Worm (Caenorhabditis elegans) whole organism, midembryonic: ENCODE results near the gene spig-4.

Experiments
- T22C8.4 ChIP-seq: fragments of 200-800 bp; sonication (Bioruptor generic); IDR thresholded peaks from 2 replicates; pipeline ENCODE4 v1.3.6; 2022; ENCODE audit warnings: missing genetic modification characterization, missing compliant biosample characterization
- cog-1 ChIP-seq: sonication (generic microtip); optimal IDR thresholded peaks from 2 replicates; lab custom pipeline; 2016; ENCODE audit warnings: missing genetic modification characterization, missing compliant biosample characterization
- flt-1 ChIP-seq: fragments of 200-800 bp; sonication (Bioruptor generic); IDR thresholded peaks from 2 replicates; pipeline ENCODE4 v1.3.6; 2022; ENCODE audit warnings: missing genetic modification characterization, missing compliant biosample characterization
- klf-2 ChIP-seq: fragments of 200-800 bp; sonication (Bioruptor generic); conservative IDR thresholded peaks from 2 replicates; pipeline ENCODE4 v1.3.6; 2022; ENCODE audit warnings: missing genetic modification reagents, missing genetic modification characterization, missing compliant biosample characterization
- med-1 ChIP-seq: sonication (generic microtip); optimal IDR thresholded peaks from 2 replicates; lab custom pipeline; 2017; ENCODE audit warnings: missing genetic modification characterization, mild to moderate bottlenecking, missing compliant biosample characterization, antibody characterized with exemption, missing genetic modification reagents; ENCODE audit not compliant: insufficient read depth
- ref-1 ChIP-seq: fragments of 200-800 bp; sonication (Bioruptor generic); conservative IDR thresholded peaks from 2 replicates; pipeline ENCODE4 v1.3.6; 2022; ENCODE audit warnings: missing genetic modification reagents, missing genetic modification characterization, missing compliant biosample characterization
- tab-1 ChIP-seq: fragments of 200-800 bp; sonication (Bioruptor generic); IDR thresholded peaks from 2 replicates; pipeline ENCODE4 v1.3.6; 2022; ENCODE audit warnings: missing genetic modification characterization, missing compliant biosample characterization
- ztf-23 ChIP-seq: fragments of 200-800 bp; sonication (Bioruptor generic); IDR thresholded peaks from 2 replicates; pipeline ENCODE4 v1.3.6; 2022; ENCODE audit warnings: missing genetic modification reagents, missing genetic modification characterization, missing compliant biosample characterization
- ztf-29 ChIP-seq: fragments of 200-800 bp; sonication (Bioruptor generic); IDR thresholded peaks from 2 replicates; pipeline ENCODE4 v1.3.6; 2022; ENCODE audit warnings: missing genetic modification reagents, missing genetic modification characterization, missing compliant biosample characterization

The spig-4 gene

ce11 chrV:14299569-14300064 is 7.1 kb downstream of the spig-4 start, which contains the start of the genes spig-3 and F14D7.12:
spig-3 (minus strand) TSS chrV:14299669.
F14D7.12 (plus strand) TSS chrV:14300014.
- TF ChIP-seq klf-2 (GFP tag; lab: Robert Waterston, UW) (no peak), flt-1 (GFP tag; lab: Robert Waterston, UW) (no peak), ztf-23 (GFP tag; lab: Robert Waterston, UW) (no peak), tab-1 (GFP tag; lab: Robert Waterston, UW) (no peak), cog-1 (tag; lab: Kevin White, UChicago) (no peak), ref-1 (GFP tag; lab: Robert Waterston, UW) (no peak), med-1 (GFP tag; lab: Kevin White, UChicago) (no peak), ztf-29 (GFP tag; lab: Robert Waterston, UW) (no peak), T22C8.4 (no peak)

ce11 chrV:14296499-14296898 is 10.2 kb downstream of the spig-4 start, which contains the start of gene F14D7.3:
F14D7.3 (plus strand) TSS chrV:14296799.
- TF ChIP-seq flt-1 (GFP tag; lab: Robert Waterston, UW) (no peak), ztf-29 (GFP tag; lab: Robert Waterston, UW) (no peak), tab-1 (GFP tag; lab: Robert Waterston, UW) (no peak), ztf-23 (GFP tag; lab: Robert Waterston, UW) (no peak), T22C8.4 (no peak), cog-1 (tag; lab: Kevin White, UChicago) (no peak)

DNA sequence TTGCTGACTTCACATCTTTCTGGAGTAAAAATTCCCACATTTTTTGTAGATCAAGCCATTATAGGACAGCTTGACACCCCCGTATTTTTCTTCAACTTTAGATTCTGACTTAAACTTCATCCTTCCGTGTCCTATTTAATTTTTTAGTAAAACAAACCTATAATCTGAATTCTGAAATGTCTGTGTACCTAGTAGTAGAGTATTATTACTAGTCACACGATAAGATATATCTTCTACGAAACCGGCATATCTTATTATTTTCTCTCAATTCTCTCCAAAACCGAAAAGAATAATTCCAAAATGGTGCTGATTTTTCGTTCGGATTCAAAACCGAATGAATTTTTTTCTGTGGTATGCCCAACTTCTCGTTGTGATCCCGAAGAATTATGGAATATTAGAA is 12.3 kb downstream of the spig-4 start, which contains the start of gene F14D7.9:
TSS of gene F14D7.9 (plus strand) at position 301 of the 400 bp plus-strand sequence.
- TF ChIP-seq ztf-23 (GFP tag; lab: Robert Waterston, UW) = no peak
- TF ChIP-seq med-1 (GFP tag; lab: Kevin White, UChicago) = no peak
- TF ChIP-seq ref-1 (GFP tag; lab: Robert Waterston, UW) = no peak
- no peak for TF ChIP-seq tab-1 (GFP tag; lab: Robert Waterston, UW)
- no peak for TF ChIP-seq T22C8.4
- TF ChIP-seq klf-2 (GFP tag; lab: Robert Waterston, UW) = no peak
- no peak for TF ChIP-seq ztf-29 (GFP tag; lab: Robert Waterston, UW)
- no peak for TF ChIP-seq flt-1 (GFP tag; lab: Robert Waterston, UW)
- TF ChIP-seq cog-1 (tag; lab: Kevin White, UChicago) = no peak

DNA sequence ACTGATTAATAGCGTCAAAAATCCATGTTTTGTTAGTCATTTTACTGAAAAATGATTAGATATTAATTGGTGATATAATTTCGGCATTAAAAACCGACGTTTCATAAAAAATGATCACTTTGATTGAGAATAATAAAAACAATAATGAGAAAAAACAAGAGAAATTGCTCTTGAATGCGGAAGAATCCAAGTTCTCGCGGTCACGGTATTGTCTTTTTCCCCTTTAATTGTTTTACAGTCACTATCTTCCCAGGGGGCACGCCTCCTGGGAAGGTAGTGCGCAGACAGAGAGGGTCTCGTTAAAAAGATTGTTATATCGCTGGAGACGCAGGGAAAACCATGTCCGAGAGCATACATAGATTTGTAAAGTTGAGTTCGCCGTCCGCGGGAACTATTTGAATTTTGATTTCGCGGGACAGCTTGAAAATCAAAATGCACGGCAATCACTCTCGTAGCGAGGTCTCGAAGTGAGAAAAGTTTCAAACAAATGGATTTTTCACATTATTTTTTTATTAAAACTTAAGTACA is 12.9 kb downstream of the spig-4 start, which contains the start of gene F14D7.2:
TSS of gene F14D7.2 (minus strand) at position 51 of the 528 bp plus-strand sequence.
- TF ChIP-seq med-1 (GFP tag; lab: Kevin White, UChicago) (no peak), klf-2 (GFP tag; lab: Robert Waterston, UW) (no peak), T22C8.4 (no peak), ref-1 (GFP tag; lab: Robert Waterston, UW) (no peak), ztf-23 (GFP tag; lab: Robert Waterston, UW) (no peak), tab-1 (GFP tag; lab: Robert Waterston, UW) (no peak), cog-1 (tag; lab: Kevin White, UChicago) (no peak), flt-1 (GFP tag; lab: Robert Waterston, UW) (no peak)

ce11 chrV:14290636-14291035 is 16.0 kb downstream of the spig-4 start, which contains the start of gene F14D7.18:
F14D7.18 (minus strand) TSS chrV:14290736.
- TF ChIP-seq ref-1 (GFP tag; lab: Robert Waterston, UW) (no peak), klf-2 (GFP tag; lab: Robert Waterston, UW) (no peak), ztf-23 (GFP tag; lab: Robert Waterston, UW) (no peak), flt-1 (GFP tag; lab: Robert Waterston, UW) (no peak)

ce11 chrV:14289363-14289762 is 17.3 kb downstream of the spig-4 start, which contains the start of gene F14D7.1:
F14D7.1 (minus strand) TSS chrV:14289463.
- TF ChIP-seq med-1 (GFP tag; lab: Kevin White, UChicago) = no peak
- no peak for TF ChIP-seq T22C8.4

DNA sequence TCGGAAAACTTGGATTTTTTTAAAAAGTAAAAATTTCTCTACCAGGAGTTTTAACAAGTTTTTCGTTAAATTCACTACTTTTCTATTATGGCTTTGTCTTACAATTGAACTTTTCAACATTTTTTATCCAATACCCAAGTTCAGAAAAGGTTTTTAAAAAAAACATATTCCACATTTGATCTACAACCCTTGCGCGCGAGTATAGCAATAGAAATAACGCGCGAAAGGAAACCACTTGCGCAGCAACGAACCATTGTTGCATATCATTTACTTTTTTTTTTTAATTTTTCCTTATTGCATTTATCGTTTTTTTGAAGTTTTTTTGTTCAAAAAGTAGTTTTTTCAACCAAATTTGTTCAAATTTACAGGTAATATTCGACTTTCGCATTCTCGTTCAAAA is 20.9 kb downstream of the spig-4 start, which contains the start of gene F40G12.11:
TSS of gene F40G12.11 (plus strand) at position 369 of the 400 bp plus-strand sequence.
- TF ChIP-seq ref-1 (GFP tag; lab: Robert Waterston, UW) (no peak), ztf-29 (GFP tag; lab: Robert Waterston, UW) (no peak), klf-2 (GFP tag; lab: Robert Waterston, UW) (no peak), flt-1 (GFP tag; lab: Robert Waterston, UW) (no peak), tab-1 (GFP tag; lab: Robert Waterston, UW) (no peak), cog-1 (tag; lab: Kevin White, UChicago) (no peak), ztf-23 (GFP tag; lab: Robert Waterston, UW) (no peak), med-1 (GFP tag; lab: Kevin White, UChicago) (no peak), T22C8.4 (no peak)

DNA sequence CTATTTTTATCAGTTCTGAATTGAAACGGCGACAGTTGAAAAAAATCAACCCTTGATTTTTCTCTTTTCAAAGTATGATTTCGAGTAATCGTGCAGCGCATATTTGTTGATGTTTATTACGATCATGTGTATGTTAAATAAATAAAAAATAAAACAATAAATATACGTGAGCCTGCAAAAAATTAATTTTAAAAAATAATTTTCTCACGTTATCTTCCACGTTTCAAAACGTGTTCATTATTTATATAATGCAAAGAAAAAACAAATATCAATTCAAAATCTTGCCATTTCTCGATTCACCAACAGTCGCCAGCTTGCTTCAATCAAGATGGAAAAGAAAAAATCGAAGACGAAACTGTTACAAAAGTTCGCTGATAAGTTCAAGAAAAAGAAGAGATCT is 23.4 kb downstream of the spig-4 start, which contains the start of gene F40G12.10:
TSS of gene F40G12.10 (plus strand) at position 301 of the 400 bp plus-strand sequence.
- TF ChIP-seq ref-1 (GFP tag; lab: Robert Waterston, UW) = no peak
- no peak for TF ChIP-seq ztf-29 (GFP tag; lab: Robert Waterston, UW)
- TF ChIP-seq cog-1 (tag; lab: Kevin White, UChicago) = no peak
- TF ChIP-seq tab-1 (GFP tag; lab: Robert Waterston, UW) = no peak
- no peak for TF ChIP-seq med-1 (GFP tag; lab: Kevin White, UChicago)
- TF ChIP-seq flt-1 (GFP tag; lab: Robert Waterston, UW) = no peak
- TF ChIP-seq klf-2 (GFP tag; lab: Robert Waterston, UW) = no peak
- TF ChIP-seq T22C8.4 = no peak
- no peak for TF ChIP-seq ztf-23 (GFP tag; lab: Robert Waterston, UW)

DNA sequence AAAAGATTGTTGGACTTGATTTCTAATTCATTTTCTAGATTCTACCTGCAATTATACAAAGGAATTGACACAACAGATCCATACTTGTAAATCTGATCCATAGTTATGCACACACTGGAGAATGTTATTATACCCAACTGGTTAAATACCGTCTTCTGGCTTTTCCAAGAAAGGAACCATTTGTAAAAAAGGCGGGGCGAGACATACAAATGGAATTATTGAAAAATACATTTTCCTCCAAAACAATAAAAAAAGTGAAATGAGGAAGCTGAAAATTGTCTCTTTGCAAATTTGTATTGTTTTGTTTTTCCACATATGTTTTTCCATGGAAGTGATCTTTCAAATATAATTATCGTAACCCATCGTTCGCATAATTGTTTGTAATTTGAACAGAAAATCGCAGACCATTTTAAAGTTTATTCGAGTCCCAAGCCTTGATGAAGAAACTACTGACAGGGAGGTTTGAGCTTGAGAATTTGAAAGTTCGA is 24.4 kb downstream of the spig-4 start, which contains the start of the genes srt-74 and F40G12.9:
TSS of gene srt-74 (minus strand) at position 101 of the 488 bp plus-strand sequence.
TSS of gene F40G12.9 (plus strand) at position 438 of the 488 bp plus-strand sequence.
- TF ChIP-seq cog-1 (tag; lab: Kevin White, UChicago) (no peak), med-1 (GFP tag; lab: Kevin White, UChicago) (no peak)
